Worm (Caenorhabditis elegans): ENCODE measurements around the gene C31E10.5.

C31E10.5 gene

DNA sequence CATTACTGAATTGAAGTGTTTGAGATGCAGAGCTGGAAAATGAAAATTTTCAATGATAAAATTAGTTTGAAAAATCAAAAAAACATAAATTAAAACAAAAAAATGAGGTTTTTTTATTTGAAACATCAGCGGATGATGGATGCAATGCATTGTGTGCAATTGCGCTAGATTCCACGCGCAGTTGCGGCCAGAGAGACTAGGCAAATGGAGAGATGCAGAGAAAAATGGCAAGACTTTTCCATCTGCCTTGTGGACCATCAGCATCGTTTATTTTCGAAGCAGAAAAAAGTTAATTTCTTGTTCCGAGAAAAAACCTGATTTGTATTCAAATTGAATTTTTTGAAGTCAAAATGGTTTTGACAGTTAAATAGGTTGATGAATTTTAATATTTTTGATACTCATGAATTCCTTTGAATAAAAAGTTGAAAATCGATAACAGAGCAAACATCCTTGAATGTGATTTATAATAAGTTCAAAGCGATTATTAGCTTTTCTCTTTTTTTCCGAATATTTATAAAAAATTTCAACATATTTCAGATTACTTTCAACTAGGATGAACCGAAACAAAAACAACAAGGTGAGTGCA, at the start of gene C31E10.5, which contains the start of gene C31E10.6:
TSS of gene C31E10.5 (minus strand) at position 32 of the 586 bp plus-strand sequence.
TSS of gene C31E10.6 (plus strand) at position 536 of the 586 bp plus-strand sequence.
- no peak for TF ChIP-seq unc-62 (GFP tag; optimal IDR thresholded peaks at IDR 0.05)

ce11 chrX:14044362-14044761, 48.7 kb upstream of the C31E10.5 start:
- TF ChIP-seq unc-62 (GFP tag; optimal IDR thresholded peaks at IDR 0.05) = no peak

DNA sequence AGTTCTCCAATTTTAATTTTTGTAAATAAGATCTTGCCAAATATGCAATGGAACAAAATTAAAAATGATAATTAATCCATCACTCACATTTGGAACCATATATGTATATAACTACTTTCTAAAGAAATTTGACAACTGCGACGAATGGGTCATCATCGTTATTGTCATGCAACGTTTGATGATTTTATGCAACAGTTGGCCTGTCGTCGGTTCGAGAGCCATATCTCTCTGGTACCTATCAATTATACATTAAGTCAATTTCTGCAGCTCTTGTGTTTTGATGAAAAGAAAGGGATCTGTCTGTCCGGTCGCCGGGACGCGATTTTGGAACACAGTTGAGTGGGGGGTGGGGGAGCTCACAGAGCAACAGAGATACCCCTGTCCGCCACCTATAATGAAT, 43.7 kb upstream of the C31E10.5 start:
- no peak for TF ChIP-seq unc-62 (GFP tag; optimal IDR thresholded peaks at IDR 0.05)

DNA sequence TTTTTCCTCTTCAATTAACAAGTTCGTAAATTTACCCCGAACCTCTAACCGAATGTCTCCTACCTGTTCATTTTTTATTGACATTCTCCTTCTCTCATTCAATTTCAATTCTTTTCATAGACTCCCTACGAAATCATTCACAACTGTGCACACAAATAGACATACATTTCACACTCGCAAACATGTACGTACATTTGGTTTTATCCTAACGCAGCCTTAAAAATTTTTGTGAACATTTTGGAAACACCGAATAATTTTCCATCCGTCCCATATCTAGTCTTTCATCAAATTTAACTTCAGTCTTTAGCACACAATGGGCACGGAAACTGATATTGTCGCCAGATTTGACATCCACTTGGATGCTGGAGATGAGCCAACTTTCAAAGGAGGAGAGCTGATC, 37.9 kb upstream of the C31E10.5 start, which contains the start of gene arrd-25:
TSS of gene arrd-25 (plus strand) at position 301 of the 400 bp plus-strand sequence.
- no peak for TF ChIP-seq unc-62 (GFP tag; optimal IDR thresholded peaks at IDR 0.05)

DNA sequence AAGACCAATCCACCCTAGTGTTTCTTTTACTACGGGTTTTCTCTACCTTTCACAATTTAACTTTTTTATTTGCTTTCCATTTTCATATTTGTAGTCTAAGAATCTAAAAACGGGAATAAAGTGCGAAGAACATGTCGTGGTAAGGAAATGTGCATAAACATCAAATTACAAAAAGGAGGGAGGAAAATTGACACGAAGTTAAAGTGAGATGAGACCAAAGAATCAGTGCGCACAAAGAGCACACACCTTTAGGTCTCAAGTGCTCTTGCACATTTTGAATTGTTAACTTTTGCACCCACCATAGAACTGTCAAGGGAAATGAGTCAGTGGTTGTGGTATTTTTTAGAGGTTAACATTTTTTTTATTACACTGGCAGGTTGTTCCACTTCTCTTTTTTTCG, 34.9 kb upstream of the C31E10.5 start:
- TF ChIP-seq unc-62 (GFP tag; optimal IDR thresholded peaks at IDR 0.05) = no peak

DNA sequence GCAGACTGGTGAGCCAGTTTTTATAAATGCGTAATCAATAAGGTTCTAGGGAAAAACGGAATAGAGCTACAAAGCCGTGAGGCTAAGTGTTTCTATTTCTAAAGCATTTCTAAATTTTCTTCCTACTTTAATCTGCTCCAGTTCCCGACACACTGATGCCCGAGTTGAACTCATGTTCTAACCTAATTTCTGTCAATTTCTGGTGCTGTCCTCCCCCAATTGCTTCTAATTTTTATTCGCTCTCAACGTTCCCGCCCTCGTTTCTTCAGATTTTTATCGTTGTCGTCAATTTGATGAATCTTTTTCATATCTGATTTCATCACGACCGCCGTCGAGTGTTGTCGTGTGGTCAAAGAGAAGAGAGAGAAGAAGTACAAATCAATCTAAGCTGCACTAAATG, 34.2 kb upstream of the C31E10.5 start:
- no peak for TF ChIP-seq unc-62 (GFP tag; optimal IDR thresholded peaks at IDR 0.05)

DNA sequence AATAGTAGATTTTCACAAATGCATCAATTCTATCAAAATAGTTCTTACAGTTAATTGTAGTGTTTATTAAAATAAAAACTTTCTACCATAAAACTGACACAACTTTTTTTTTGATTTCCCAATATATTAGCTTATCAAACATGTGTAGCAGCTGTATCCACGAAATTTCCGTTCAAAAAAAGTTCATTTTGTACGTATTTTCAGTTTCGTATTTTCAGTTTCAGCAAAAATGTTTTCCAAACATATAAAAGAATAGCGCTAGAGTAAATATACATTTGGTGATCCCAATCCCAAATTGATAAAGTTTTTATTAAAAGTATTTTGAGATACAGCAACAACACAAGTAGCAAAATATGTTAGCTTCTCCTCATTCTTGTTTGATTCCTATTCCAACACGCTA, 33.8 kb upstream of the C31E10.5 start:
- TF ChIP-seq unc-62 (GFP tag; optimal IDR thresholded peaks at IDR 0.05) = no peak

ce11 chrX:14028492-14028891, 32.9 kb upstream of the C31E10.5 start:
- no peak for TF ChIP-seq unc-62 (GFP tag; optimal IDR thresholded peaks at IDR 0.05)

DNA sequence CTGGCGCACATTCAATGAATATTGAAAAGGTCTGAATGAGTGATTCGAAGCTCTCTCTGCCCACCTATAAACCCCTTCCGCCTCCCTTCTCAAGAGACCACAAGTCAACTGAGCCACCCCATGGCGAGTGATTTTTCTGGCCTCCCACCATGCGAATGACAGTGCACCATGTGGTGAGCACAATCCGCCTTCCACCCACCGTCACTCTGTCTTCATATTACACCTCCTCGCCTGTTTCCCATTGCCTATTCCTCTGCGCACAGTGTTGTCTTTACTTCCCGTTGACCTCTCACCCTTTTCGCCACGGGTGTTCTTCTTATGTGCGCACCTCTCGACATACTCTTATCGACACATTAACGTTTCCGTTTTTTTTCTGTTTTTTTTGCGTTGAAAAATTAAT, 31.3 kb upstream of the C31E10.5 start:
- TF ChIP-seq unc-62 (GFP tag; optimal IDR thresholded peaks at IDR 0.05) = no peak

DNA sequence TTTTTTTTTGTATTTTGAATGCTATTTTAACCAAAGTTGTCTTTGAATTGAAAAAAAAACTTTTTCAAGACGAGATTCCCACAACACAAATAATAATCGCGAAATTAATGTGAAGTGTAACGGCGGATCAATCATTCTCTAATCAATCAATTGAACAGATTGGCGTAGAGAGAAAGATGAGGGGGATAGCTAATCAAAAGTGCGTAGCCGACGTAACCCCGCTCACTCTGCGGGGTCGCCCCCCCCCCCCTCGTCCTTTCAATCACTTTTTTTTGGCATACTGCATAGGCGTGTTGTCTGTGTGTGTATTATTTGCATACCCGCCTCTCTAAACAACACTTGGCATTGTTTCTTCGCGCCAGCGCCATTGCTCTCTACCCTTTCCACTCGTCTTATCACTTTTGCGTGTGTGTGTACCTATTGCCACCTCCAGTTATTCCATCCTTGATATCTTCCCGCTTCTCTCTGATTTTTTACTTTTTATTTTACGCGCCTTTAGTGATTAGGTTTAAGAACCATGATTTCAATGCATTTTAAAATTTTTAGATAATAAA, 28.8 kb upstream of the C31E10.5 start:
- TF ChIP-seq unc-62 (GFP tag; optimal IDR thresholded peaks at IDR 0.05) = no peak

- no peak for TF ChIP-seq unc-62 (GFP tag; optimal IDR thresholded peaks at IDR 0.05)
Measured at ce11 chrX:14020290-14020689, 24.7 kb upstream of the C31E10.5 start, which contains the start of gene C04C11.1. C04C11.1 (plus strand) TSS chrX:14020590.

ce11 chrX:14016698-14017097, 21.1 kb upstream of the C31E10.5 start:
- no peak for TF ChIP-seq unc-62 (GFP tag; optimal IDR thresholded peaks at IDR 0.05)

DNA sequence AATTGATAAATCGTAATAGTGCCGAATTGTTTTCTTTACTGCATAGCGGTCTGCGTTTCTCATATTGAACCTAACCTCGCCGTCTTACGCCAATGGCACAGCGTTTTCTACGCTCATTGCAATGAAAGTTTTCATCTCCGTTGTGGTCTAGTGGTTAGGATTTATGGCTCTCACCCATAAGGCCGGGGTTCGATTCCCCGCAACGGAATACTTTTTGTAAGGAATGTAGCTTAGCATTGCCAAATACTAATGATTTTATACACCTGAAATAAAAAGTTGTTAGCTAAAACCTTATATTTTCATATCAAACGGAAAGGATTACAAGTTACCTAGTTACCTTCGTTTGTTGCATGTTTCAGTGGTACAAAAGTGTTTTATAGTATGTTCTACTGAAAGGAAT, 20.2 kb upstream of the C31E10.5 start:
- no peak for TF ChIP-seq unc-62 (GFP tag; optimal IDR thresholded peaks at IDR 0.05)

DNA sequence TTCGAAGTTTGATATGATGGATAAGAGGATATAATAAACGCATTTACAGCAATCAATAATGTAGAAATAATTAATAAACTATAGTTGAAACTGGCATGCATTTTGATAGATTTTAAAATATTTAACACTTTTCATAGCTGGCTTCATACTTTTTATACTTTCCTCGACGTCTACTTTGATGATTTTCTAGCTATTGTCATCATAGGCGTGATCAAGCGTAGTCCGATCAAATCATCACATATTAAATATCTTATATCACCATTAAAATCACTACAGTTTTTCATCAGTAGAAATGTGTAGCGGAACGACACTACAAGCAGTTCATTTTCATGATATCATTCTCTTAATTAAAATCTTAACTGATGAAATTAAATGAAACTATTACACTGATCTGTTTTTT, 19.7 kb upstream of the C31E10.5 start, which contains the start of gene C04C11.25:
TSS of gene C04C11.25 (minus strand) at position 101 of the 400 bp plus-strand sequence.
- no peak for TF ChIP-seq unc-62 (GFP tag; optimal IDR thresholded peaks at IDR 0.05)

DNA sequence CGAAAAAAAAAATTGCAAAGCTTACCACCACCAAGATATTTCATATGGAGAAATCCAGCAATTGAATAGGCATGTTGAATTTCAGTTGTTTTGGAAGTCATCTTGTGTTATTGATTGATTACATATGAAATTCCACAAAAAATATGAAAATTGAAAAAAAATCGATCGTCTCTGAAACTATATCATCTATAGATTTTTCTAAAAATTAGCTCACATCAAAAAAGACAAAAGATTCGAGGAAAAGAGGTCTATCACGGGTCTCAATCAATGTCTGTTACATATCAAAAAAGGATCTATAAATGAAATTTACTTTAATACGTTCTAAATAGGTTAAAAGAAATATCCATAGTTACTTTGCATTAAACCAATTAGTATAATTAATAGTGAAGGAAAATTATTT, 16.8 kb upstream of the C31E10.5 start, which contains the start of gene tbc-19:
TSS of gene tbc-19 (minus strand) at position 101 of the 400 bp plus-strand sequence.
- TF ChIP-seq unc-62 (GFP tag; optimal IDR thresholded peaks at IDR 0.05) = no peak

ce11 chrX:14008130-14008529, 12.5 kb upstream of the C31E10.5 start:
- TF ChIP-seq unc-62 (GFP tag; optimal IDR thresholded peaks at IDR 0.05) = no peak

DNA sequence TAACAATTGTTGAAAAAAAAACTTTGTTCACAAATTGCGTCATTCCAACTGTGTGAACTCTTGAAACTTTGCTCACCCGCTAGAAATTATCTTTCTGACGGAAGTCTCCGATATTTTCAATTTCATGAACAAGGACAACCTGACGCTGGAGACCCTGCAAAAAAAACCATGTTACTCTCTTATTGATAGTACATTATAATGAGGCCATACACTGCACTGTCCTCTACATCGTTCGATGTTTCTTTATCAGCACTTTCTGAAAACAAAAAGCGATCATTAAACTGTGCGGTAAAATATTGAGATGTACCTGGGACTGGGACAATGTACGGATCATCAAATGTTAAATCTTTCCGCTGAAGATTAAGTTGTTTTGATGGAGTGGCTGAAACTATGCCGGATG, 7.9 kb upstream of the C31E10.5 start:
- TF ChIP-seq unc-62 (GFP tag; optimal IDR thresholded peaks at IDR 0.05) = no peak
